Fruit fly (Drosophila melanogaster) whole organism: ENCODE data around the gene twy.

Experiments used
- CG8478 ChIP-seq: fragments of >200 bp; optimal IDR thresholded peaks from 2 replicates; lab custom pipeline; 2018; ENCODE audit warnings: inconsistent platforms
- Dll ChIP-seq: fragments of >200 bp; optimal IDR thresholded peaks from 2 replicates; lab custom pipeline; 2017
- EcR ChIP-seq, 2 experiments: fragments of >200 bp; optimal IDR thresholded peaks; 2 replicates each; lab custom pipeline; 2017; ENCODE audit warnings: missing biosample characterization in 2 of 2, missing genetic modification characterization in 2 of 2, missing genetic modification reagents in 2 of 2
- pan ChIP-seq: fragments of >200 bp; optimal IDR thresholded peaks from 2 replicates; lab custom pipeline; 2017
- psq ChIP-seq: fragments of >200 bp; optimal IDR thresholded peaks from 2 replicates; lab custom pipeline; 2017
- usp ChIP-seq: fragments of >200 bp; optimal IDR thresholded peaks from 2 replicates; lab custom pipeline; 2017; ENCODE audit warnings: missing biosample characterization, missing genetic modification characterization, mixed read lengths

dm6 chr3L:11831199-11831598 lies 38.1 kb upstream of the twy start:
- TF ChIP-seq EcR (GFP tag; optimal IDR thresholded peaks at IDR 0.05; lab: Kevin White, UChicago) = no peak
- TF ChIP-seq usp (GFP tag; lab: Kevin White, UChicago) = no peak
- no peak for TF ChIP-seq pan
- no peak for TF ChIP-seq CG8478 (lab: Kevin White, UChicago)
- TF ChIP-seq Dll (lab: Kevin White, UChicago) = no peak
- no peak for TF ChIP-seq psq (lab: Kevin White, UChicago)
